Worm (Caenorhabditis elegans) whole organism, young adult: ENCODE data around the gene eng-1.

ENCODE experiments used
- B0261.1 ChIP-seq: sonication (generic microtip); optimal IDR thresholded peaks from 2 replicates; lab custom pipeline; 2016; ENCODE audit warnings: mild to moderate bottlenecking, missing genetic modification characterization, moderate library complexity, missing compliant biosample characterization
- B0336.3 ChIP-seq: fragments of 200-800 bp; sonication (Bioruptor generic); IDR thresholded peaks from 2 replicates; pipeline ENCODE4 v1.3.6; 2022; ENCODE audit warnings: missing genetic modification characterization, missing compliant biosample characterization
- C17E4.6 ChIP-seq: fragments of 200-800 bp; sonication (Bioruptor generic); IDR thresholded peaks from 2 replicates; pipeline ENCODE4 v1.3.6; 2022; ENCODE audit warnings: missing genetic modification reagents, missing genetic modification characterization, missing compliant biosample characterization
- D2030.7 ChIP-seq: fragments of 200-800 bp; sonication (Bioruptor generic); IDR thresholded peaks from 2 replicates; pipeline ENCODE4 v1.3.6; 2022; ENCODE audit warnings: missing genetic modification reagents, missing genetic modification characterization, missing compliant biosample characterization
- F10E7.11 ChIP-seq: sonication (generic microtip); optimal IDR thresholded peaks from 2 replicates; lab custom pipeline; 2017; ENCODE audit warnings: mild to moderate bottlenecking, missing genetic modification characterization, moderate library complexity, missing compliant biosample characterization
- F22D6.2 ChIP-seq: sonication (generic microtip); optimal IDR thresholded peaks from 2 replicates; lab custom pipeline; 2016; ENCODE audit warnings: mild to moderate bottlenecking, missing genetic modification characterization, missing compliant biosample characterization
- F23B12.7 ChIP-seq: sonication (generic microtip); optimal IDR thresholded peaks from 2 replicates; lab custom pipeline; 2017; ENCODE audit warnings: missing genetic modification characterization, mild to moderate bottlenecking, missing compliant biosample characterization, antibody characterized with exemption, moderate library complexity; ENCODE audit not compliant: insufficient read depth
- F33H1.4 ChIP-seq: fragments of 200-800 bp; sonication (Bioruptor generic); IDR thresholded peaks from 2 replicates; pipeline ENCODE4 v1.3.6; 2022; ENCODE audit warnings: missing genetic modification reagents, missing genetic modification characterization, missing compliant biosample characterization
- F39B2.1 ChIP-seq: fragments of 200-800 bp; sonication (Bioruptor generic); IDR thresholded peaks from 2 replicates; pipeline ENCODE4 v1.3.6; 2022; ENCODE audit warnings: missing genetic modification reagents, missing genetic modification characterization, missing compliant biosample characterization
- F55B11.4 ChIP-seq: sonication (generic microtip); optimal IDR thresholded peaks from 2 replicates; lab custom pipeline; 2016; ENCODE audit warnings: missing compliant biosample characterization, missing genetic modification characterization, borderline replicate concordance; ENCODE audit not compliant: insufficient read depth
- F57A8.1 ChIP-seq: fragments of 200-800 bp; sonication (Bioruptor generic); optimal IDR thresholded peaks from 2 replicates; lab custom pipeline; 2018; ENCODE audit warnings: mild to moderate bottlenecking, missing genetic modification characterization, moderate library complexity, missing compliant biosample characterization
- K12H6.12 ChIP-seq: fragments of 200-800 bp; sonication (Bioruptor generic); optimal IDR thresholded peaks from 2 replicates; lab custom pipeline; 2018; ENCODE audit warnings: mild to moderate bottlenecking, missing genetic modification characterization, missing compliant biosample characterization
- Y53G8AR.9 ChIP-seq: fragments of 200-800 bp; sonication (Bioruptor generic); conservative IDR thresholded peaks from 2 replicates; pipeline ENCODE4 v1.3.6; 2022; ENCODE audit warnings: missing genetic modification reagents, missing genetic modification characterization, missing compliant biosample characterization
- Y67H2A.10 ChIP-seq: fragments of 200-800 bp; sonication (Bioruptor generic); conservative IDR thresholded peaks from 2 replicates; pipeline ENCODE4 v1.3.6; 2022; ENCODE audit warnings: missing genetic modification reagents, missing genetic modification characterization, missing compliant biosample characterization
- ZK185.1 ChIP-seq: sonication (generic microtip); optimal IDR thresholded peaks from 2 replicates; lab custom pipeline; 2016; ENCODE audit warnings: mild to moderate bottlenecking, missing genetic modification characterization, missing compliant biosample characterization; ENCODE audit not compliant: poor library complexity, severe bottlenecking
- aptf-2 ChIP-seq: fragments of 200-800 bp; sonication (Bioruptor generic); conservative IDR thresholded peaks from 2 replicates; pipeline ENCODE4 v1.3.6; 2022; ENCODE audit warnings: missing genetic modification reagents, missing genetic modification characterization, missing compliant biosample characterization
- attf-5 ChIP-seq: fragments of 200-800 bp; sonication (Bioruptor generic); optimal IDR thresholded peaks from 2 replicates; lab custom pipeline; 2018; ENCODE audit warnings: mild to moderate bottlenecking, missing genetic modification characterization, missing compliant biosample characterization
- attf-6 ChIP-seq: fragments of 200-800 bp; sonication (Bioruptor generic); IDR thresholded peaks from 2 replicates; pipeline ENCODE4 v1.3.6; 2022; ENCODE audit warnings: missing genetic modification reagents, missing genetic modification characterization, missing compliant biosample characterization
- ccch-3 ChIP-seq: fragments of 200-800 bp; sonication (Bioruptor generic); optimal IDR thresholded peaks from 2 replicates; lab custom pipeline; 2018; ENCODE audit warnings: mild to moderate bottlenecking, missing genetic modification characterization, missing compliant biosample characterization
- cebp-2 ChIP-seq: fragments of 200-800 bp; sonication (Bioruptor generic); IDR thresholded peaks from 2 replicates; pipeline ENCODE4 v1.3.6; 2022; ENCODE audit warnings: missing genetic modification characterization, missing compliant biosample characterization
- ceh-27 ChIP-seq: fragments of 200-800 bp; sonication (Bioruptor generic); optimal IDR thresholded peaks from 2 replicates; lab custom pipeline; 2018; ENCODE audit warnings: mild to moderate bottlenecking, missing genetic modification characterization, moderate library complexity, missing compliant biosample characterization
- ceh-40 ChIP-seq: fragments of 200-800 bp; sonication (Bioruptor generic); IDR thresholded peaks from 2 replicates; pipeline ENCODE4 v1.3.6; 2022; ENCODE audit warnings: missing genetic modification characterization, missing compliant biosample characterization
- ceh-91 ChIP-seq: fragments of 200-800 bp; sonication (Bioruptor generic); IDR thresholded peaks from 2 replicates; pipeline ENCODE4 v1.3.6; 2022; ENCODE audit warnings: missing genetic modification reagents, missing genetic modification characterization, missing compliant biosample characterization
- chd-7 ChIP-seq: sonication (generic microtip); optimal IDR thresholded peaks from 2 replicates; lab custom pipeline; 2016; ENCODE audit warnings: mild to moderate bottlenecking, missing genetic modification characterization, moderate library complexity, missing compliant biosample characterization
- die-1 ChIP-seq: sonication (generic microtip); optimal IDR thresholded peaks from 2 replicates; lab custom pipeline; 2016; ENCODE audit warnings: missing genotype, mild to moderate bottlenecking, missing genetic modification characterization, missing compliant biosample characterization
- dpl-1 ChIP-seq: fragments of 150-350 bp; optimal IDR thresholded peaks from 2 replicates; lab custom pipeline; 2014; ENCODE audit warnings: missing biosample characterization, missing genetic modification reagents, missing genetic modification characterization
- egl-18 ChIP-seq: fragments of 200-800 bp; sonication (Bioruptor generic); IDR thresholded peaks from 2 replicates; pipeline ENCODE4 v1.3.6; 2022; ENCODE audit warnings: missing genetic modification reagents, missing genetic modification characterization, missing compliant biosample characterization
- him-1 ChIP-seq: sonication (generic microtip); optimal IDR thresholded peaks from 2 replicates; lab custom pipeline; 2016; ENCODE audit warnings: missing genotype, missing genetic modification reagents, missing genetic modification characterization, missing compliant biosample characterization
- hlh-26 ChIP-seq: fragments of 200-800 bp; sonication (Bioruptor generic); conservative IDR thresholded peaks from 2 replicates; pipeline ENCODE4 v1.3.6; 2022; ENCODE audit warnings: missing genetic modification reagents, missing genetic modification characterization, missing compliant biosample characterization
- hsf-1 ChIP-seq: fragments of 200-800 bp; sonication (Bioruptor generic); IDR thresholded peaks from 2 replicates; pipeline ENCODE4 v1.3.6; 2022; ENCODE audit warnings: missing genetic modification reagents, missing genetic modification characterization, missing compliant biosample characterization
- lin-40 ChIP-seq: sonication (generic microtip); optimal IDR thresholded peaks from 2 replicates; lab custom pipeline; 2016; ENCODE audit warnings: missing genetic modification characterization, mild to moderate bottlenecking, missing compliant biosample characterization, missing genotype, missing genetic modification reagents
- mes-4 ChIP-seq: sonication (generic microtip); optimal IDR thresholded peaks from 2 replicates; lab custom pipeline; 2016; ENCODE audit warnings: missing genotype, missing genetic modification characterization, missing compliant biosample characterization
- mxl-1 ChIP-seq: sonication (generic microtip); optimal IDR thresholded peaks from 2 replicates; lab custom pipeline; 2016; ENCODE audit warnings: missing genetic modification characterization, missing compliant biosample characterization
- nhr-179 ChIP-seq: sonication (generic microtip); optimal IDR thresholded peaks from 2 replicates; lab custom pipeline; 2016; ENCODE audit warnings: mild to moderate bottlenecking, missing genetic modification characterization, missing compliant biosample characterization
- nhr-27 ChIP-seq: fragments of 200-800 bp; sonication (Bioruptor generic); optimal IDR thresholded peaks from 2 replicates; lab custom pipeline; 2018; ENCODE audit warnings: mild to moderate bottlenecking, missing genetic modification characterization, moderate library complexity, missing compliant biosample characterization
- rcor-1 ChIP-seq: fragments of 200-800 bp; sonication (Bioruptor generic); IDR thresholded peaks from 2 replicates; pipeline ENCODE4 v1.3.6; 2022; ENCODE audit warnings: missing genetic modification reagents, missing genetic modification characterization, missing compliant biosample characterization
- repo-1 ChIP-seq: sonication (generic microtip); optimal IDR thresholded peaks from 2 replicates; lab custom pipeline; 2017; ENCODE audit warnings: mild to moderate bottlenecking, missing genetic modification characterization, missing compliant biosample characterization
- rpc-1 ChIP-seq, 2 experiments: fragments of 150-350 bp in 1 of 2; sonication (generic microtip) in 1 of 2; optimal IDR thresholded peaks; 2 replicates each; lab custom pipeline; 2014 to 2018; ENCODE audit warnings: missing biosample characterization in 1 of 2, missing genetic modification characterization in 1 of 2, missing genetic modification reagents in 1 of 2, missing genotype in 1 of 2
- sea-2 ChIP-seq: fragments of 200-800 bp; sonication (Bioruptor generic); IDR thresholded peaks from 2 replicates; pipeline ENCODE4 v1.3.6; 2022; ENCODE audit warnings: missing genetic modification characterization, missing compliant biosample characterization
- snpc-1.1 ChIP-seq: sonication (generic microtip); optimal IDR thresholded peaks from 2 replicates; lab custom pipeline; 2017; ENCODE audit warnings: missing genetic modification characterization, mild to moderate bottlenecking, missing compliant biosample characterization, antibody characterized with exemption, moderate library complexity, missing genotype, missing genetic modification reagents; ENCODE audit not compliant: insufficient read depth
- snpc-4 ChIP-seq, 5 experiments: fragments of 150-350 bp in 1 of 5; sonication (generic microtip) in 4 of 5; optimal IDR thresholded peaks; 2 replicates each; lab custom pipeline; 2014 to 2018; ENCODE audit warnings: missing genetic modification characterization in 5 of 5, missing biosample characterization in 3 of 5, antibody characterized with exemption in 2 of 5, mild to moderate bottlenecking in 2 of 5, missing compliant biosample characterization in 2 of 5, missing genotype in 2 of 5, moderate library complexity in 2 of 5, missing genetic modification reagents in 1 of 5
- tbp1 ChIP-seq: fragments of 200-800 bp; sonication (Bioruptor generic); optimal IDR thresholded peaks from 2 replicates; lab custom pipeline; 2018; ENCODE audit warnings: mild to moderate bottlenecking, missing genetic modification characterization, missing compliant biosample characterization
- zfh-2 ChIP-seq: fragments of 200-800 bp; sonication (Bioruptor generic); conservative IDR thresholded peaks from 2 replicates; pipeline ENCODE4 v1.3.6; 2022; ENCODE audit warnings: missing genetic modification reagents, missing genetic modification characterization, missing compliant biosample characterization
- ztf-26 ChIP-seq: sonication (generic microtip); optimal IDR thresholded peaks from 2 replicates; lab custom pipeline; 2017; ENCODE audit warnings: missing genetic modification characterization, missing compliant biosample characterization
- ztf-28 ChIP-seq: fragments of 200-800 bp; sonication (Bioruptor generic); IDR thresholded peaks from 2 replicates; pipeline ENCODE4 v1.3.6; 2022; ENCODE audit warnings: missing genetic modification reagents, missing genetic modification characterization, missing compliant biosample characterization

The eng-1 gene

ce11 chrIII:5876140-5876675 is 7.9 kb upstream of the eng-1 start, which contains the start of gene aldo-2 (continued):
- no peak for TF ChIP-seq nhr-27
- no peak for TF ChIP-seq mes-4 (tag; lab: Kevin White, UChicago)
- peak; percentile 86 for TF ChIP-seq dpl-1 (GFP tag; lab: Kevin White, UChicago)
- TF ChIP-seq ceh-40 (GFP tag; lab: Robert Waterston, UW), result no peak
- no peak for TF ChIP-seq die-1 (tag; lab: Kevin White, UChicago)
- TF ChIP-seq F22D6.2 (tag; lab: Kevin White, UChicago), result no peak
- peak; percentile 40 for TF ChIP-seq ZK185.1 (tag; lab: Kevin White, UChicago)
- TF ChIP-seq Y67H2A.10 (GFP tag; lab: Robert Waterston, UW), result peak; percentile 69

ce11 chrIII:5875705-5876104 is 7.4 kb upstream of the eng-1 start:
- TF ChIP-seq tbp1 (GFP tag; lab: Kevin White, UChicago), result no peak
- TF ChIP-seq lin-40 (tag; lab: Kevin White, UChicago), result no peak
- no peak for TF ChIP-seq attf-6 (GFP tag; lab: Robert Waterston, UW)
- no peak for TF ChIP-seq F10E7.11 (tag; lab: Kevin White, UChicago)
- no peak for TF ChIP-seq K12H6.12 (tag; lab: Kevin White, UChicago)
- TF ChIP-seq B0336.3 (GFP tag; lab: Robert Waterston, UW), result no peak
- TF ChIP-seq mxl-1 (tag; lab: Kevin White, UChicago), result no peak
- TF ChIP-seq rcor-1 (GFP tag; lab: Robert Waterston, UW), result no peak
- no peak for TF ChIP-seq aptf-2
- no peak for TF ChIP-seq F57A8.1 (GFP tag; lab: Kevin White, UChicago)
- no peak for TF ChIP-seq rpc-1 (optimal IDR thresholded peaks at IDR 0.05; lab: Kevin White, UChicago)
- TF ChIP-seq rpc-1 (tag; optimal IDR thresholded peaks at IDR 0.05; lab: Kevin White, UChicago), result no peak
- no peak for TF ChIP-seq F39B2.1
- no peak for TF ChIP-seq die-1 (tag; lab: Kevin White, UChicago)
- no peak for TF ChIP-seq nhr-27
- TF ChIP-seq F33H1.4 (GFP tag; lab: Robert Waterston, UW), result no peak
- no peak for TF ChIP-seq repo-1 (tag; lab: Kevin White, UChicago)

ce11 chrIII:5875418-5875702 is 7.1 kb upstream of the eng-1 start:
- no peak for TF ChIP-seq mxl-1 (tag; lab: Kevin White, UChicago)
- TF ChIP-seq snpc-1.1 (tag; lab: Kevin White, UChicago), result no peak
- 0 out of 2 replicates have a peak, but pooled peaks have one; percentile 24 for TF ChIP-seq Y53G8AR.9 (GFP tag; lab: Robert Waterston, UW)
- TF ChIP-seq nhr-179 (tag; lab: Kevin White, UChicago), result no peak
- peak; percentile 4 for TF ChIP-seq ztf-26
- TF ChIP-seq F55B11.4, result no peak
- TF ChIP-seq B0261.1, result no peak
- no peak for TF ChIP-seq F23B12.7 (tag; lab: Kevin White, UChicago)
- TF ChIP-seq cebp-2 (GFP tag; lab: Robert Waterston, UW), result no peak
- TF ChIP-seq attf-5 (GFP tag; lab: Kevin White, UChicago), result no peak
- no peak for TF ChIP-seq hlh-26
- TF ChIP-seq C17E4.6, result no peak
- TF ChIP-seq sea-2 (GFP tag; lab: Robert Waterston, UW), result no peak
- TF ChIP-seq ccch-3, result no peak
- no peak for TF ChIP-seq him-1 (tag; lab: Kevin White, UChicago)
- no peak for TF ChIP-seq ceh-27 (GFP tag; lab: Kevin White, UChicago)
- TF ChIP-seq ztf-28, result 0 out of 2 replicates have a peak, but pooled peaks have one; percentile 41
- TF ChIP-seq D2030.7, result no peak
- no peak for TF ChIP-seq chd-7 (tag; lab: Kevin White, UChicago)
- no peak for TF ChIP-seq snpc-4 (GFP tag; optimal IDR thresholded peaks at IDR 0.05; lab: Kevin White, UChicago)
- TF ChIP-seq snpc-4 (tag; optimal IDR thresholded peaks at IDR 0.05; lab: Kevin White, UChicago), result no peak
- no peak for TF ChIP-seq ceh-91 (GFP tag; lab: Robert Waterston, UW)
- TF ChIP-seq egl-18 (GFP tag; lab: Robert Waterston, UW), result no peak
- peak; percentile 61; the same call in 1 of the 2 replicates for TF ChIP-seq zfh-2 (GFP tag; lab: Robert Waterston, UW)
- 0 out of 2 replicates have a peak, but pooled peaks have one; percentile 38 for TF ChIP-seq hsf-1 (GFP tag; lab: Robert Waterston, UW)
